Fruit fly (Drosophila melanogaster) whole organism, embryonic: ENCODE measurements around the gene Fum1.

ENCODE experiments used
- BtbVII ChIP-seq: fragments of 200-800 bp; sonication (Bioruptor generic); optimal IDR thresholded peaks from 3 replicates; lab custom pipeline; 2017; ENCODE audit warnings: missing biosample characterization, mild to moderate bottlenecking, missing genetic modification characterization
- CG10147 ChIP-seq: fragments of 200-800 bp; sonication (Bioruptor generic); optimal IDR thresholded peaks from 2 replicates; lab custom pipeline; 2019; ENCODE audit warnings: missing biosample characterization, mild to moderate bottlenecking, missing genetic modification characterization, moderate library complexity
- CG10274 ChIP-seq: fragments of 200-800 bp; sonication (Bioruptor generic); optimal IDR thresholded peaks from 3 replicates; lab custom pipeline; 2017; ENCODE audit warnings: missing biosample characterization, mild to moderate bottlenecking, missing genetic modification characterization
- CG10431 ChIP-seq: fragments of 200-800 bp; sonication (Bioruptor generic); optimal IDR thresholded peaks from 3 replicates; lab custom pipeline; 2018; ENCODE audit warnings: missing biosample characterization, mild to moderate bottlenecking, missing genetic modification characterization
- CG11504 ChIP-seq: fragments of 200-800 bp; sonication (Bioruptor generic); optimal IDR thresholded peaks from 3 replicates; lab custom pipeline; 2019; ENCODE audit warnings: missing biosample characterization, mild to moderate bottlenecking, missing genetic modification characterization, moderate library complexity
- CG11695 ChIP-seq: fragments of 200-800 bp; sonication (Bioruptor generic); IDR thresholded peaks from 3 replicates; pipeline ENCODE4 v1.3.6; 2022; ENCODE audit warnings: missing biosample characterization, missing genetic modification characterization
- CG3726 ChIP-seq: fragments of 200-800 bp; sonication (Bioruptor generic); IDR thresholded peaks from 3 replicates; pipeline ENCODE4, ENCODE4 v1.3.6; 2022; ENCODE audit warnings: missing biosample characterization, missing genetic modification characterization
- CG6272 ChIP-seq: fragments of 200-800 bp; sonication (Bioruptor generic); IDR thresholded peaks from 2 replicates; pipeline ENCODE4 v1.3.6; 2022; ENCODE audit warnings: missing biosample characterization, missing genetic modification characterization
- CG7271 ChIP-seq: fragments of 200-800 bp; sonication (Bioruptor generic); optimal IDR thresholded peaks from 2 replicates; lab custom pipeline; 2018; ENCODE audit warnings: missing biosample characterization, mild to moderate bottlenecking, missing genetic modification characterization, moderate library complexity
- CG7839 ChIP-seq: fragments of 200-800 bp; sonication (Bioruptor generic); optimal IDR thresholded peaks from 3 replicates; lab custom pipeline; 2018; ENCODE audit warnings: missing biosample characterization, mild to moderate bottlenecking, missing genetic modification characterization, moderate library complexity
- CG8290 ChIP-seq, 3 experiments: fragments of 200-800 bp; sonication (Bioruptor generic); optimal IDR thresholded peaks; 2 replicates each; lab custom pipeline; 2016 to 2019; ENCODE audit warnings: missing biosample characterization in 3 of 3, missing genetic modification characterization in 3 of 3, mild to moderate bottlenecking in 2 of 3, moderate library complexity in 1 of 3
- CG9437 ChIP-seq: fragments of 200-800 bp; sonication (Bioruptor generic); optimal IDR thresholded peaks from 2 replicates; lab custom pipeline; 2018; ENCODE audit warnings: missing biosample characterization, mild to moderate bottlenecking, missing genetic modification characterization
- CrebB ChIP-seq: fragments of 200-800 bp; sonication (Bioruptor generic); optimal IDR thresholded peaks from 3 replicates; lab custom pipeline; 2018; ENCODE audit warnings: missing biosample characterization, mild to moderate bottlenecking, missing genetic modification characterization
- Deaf1 ChIP-seq: fragments of 200-800 bp; optimal IDR thresholded peaks from 3 replicates; lab custom pipeline; 2019; ENCODE audit warnings: missing biosample characterization, mild to moderate bottlenecking, missing genetic modification characterization, moderate library complexity
- Drgx ChIP-seq: fragments of 200-800 bp; sonication (Bioruptor generic); IDR thresholded peaks from 2 replicates; pipeline ENCODE4 v1.3.6; 2022; ENCODE audit warnings: missing biosample characterization, missing genetic modification characterization
- Gug ChIP-seq: fragments of 200-800 bp; sonication (Bioruptor generic); IDR thresholded peaks from 4 replicates; pipeline ENCODE4 v1.3.6; 2022; ENCODE audit warnings: missing biosample characterization, missing genetic modification characterization
- Hand ChIP-seq: fragments of 200-800 bp; sonication (Bioruptor generic); optimal IDR thresholded peaks from 2 replicates; lab custom pipeline; 2017; ENCODE audit warnings: mild to moderate bottlenecking, missing biosample characterization, missing genetic modification reagents, missing genetic modification characterization
- Hmx ChIP-seq: fragments of 200-800 bp; sonication (Bioruptor generic); optimal IDR thresholded peaks from 2 replicates; lab custom pipeline; 2016; ENCODE audit warnings: missing biosample characterization, missing genetic modification characterization
- Hr3 ChIP-seq: fragments of 200-800 bp; sonication (Bioruptor generic); optimal IDR thresholded peaks from 3 replicates; lab custom pipeline; 2016; ENCODE audit warnings: missing biosample characterization, missing genetic modification characterization
- Hr51 ChIP-seq, 2 experiments: fragments of 200-800 bp; sonication (Bioruptor generic); optimal IDR thresholded peaks; 2 replicates in 1 of 2; 3 replicates in 1 of 2; lab custom pipeline; 2016 to 2018; ENCODE audit warnings: missing biosample characterization in 2 of 2, missing genetic modification characterization in 2 of 2, mild to moderate bottlenecking in 1 of 2, moderate library complexity in 1 of 2
- MTF-1 ChIP-seq: fragments of 200-800 bp; sonication (Bioruptor generic); optimal IDR thresholded peaks from 2 replicates; lab custom pipeline; 2018; ENCODE audit warnings: missing biosample characterization, mild to moderate bottlenecking, missing genetic modification characterization, borderline replicate concordance
- Mad ChIP-seq: fragments of 200-800 bp; sonication (Bioruptor generic); optimal IDR thresholded peaks from 2 replicates; lab custom pipeline; 2016; ENCODE audit warnings: missing biosample characterization, missing genetic modification characterization
- Med ChIP-seq: fragments of 200-800 bp; sonication (Bioruptor generic); peaks from one replicate; lab custom pipeline; 2016; ENCODE audit warnings: missing biosample characterization, missing genetic modification characterization, mild to moderate bottlenecking, inconsistent platforms, moderate library complexity
- Pdp1 ChIP-seq, 2 experiments: fragments of 200-800 bp; sonication (Bioruptor generic); optimal IDR thresholded peaks; 3 replicates each; lab custom pipeline; 2016; ENCODE audit warnings: missing biosample characterization in 2 of 2, missing genetic modification characterization in 2 of 2, mild to moderate bottlenecking in 1 of 2, moderate library complexity in 1 of 2
- Ravus ChIP-seq: fragments of 200-800 bp; sonication (Bioruptor generic); IDR thresholded peaks from 2 replicates; pipeline ENCODE4 v1.3.6; 2022; ENCODE audit warnings: missing biosample characterization, missing genetic modification characterization
- Rfx ChIP-seq: fragments of 200-800 bp; sonication (Bioruptor generic); IDR thresholded peaks from 2 replicates; pipeline ENCODE4 v1.3.6; 2022; ENCODE audit warnings: missing biosample characterization, missing genetic modification characterization
- Ssrp ChIP-seq: fragments of 200-800 bp; sonication (Bioruptor generic); optimal IDR thresholded peaks from 2 replicates; lab custom pipeline; 2018; ENCODE audit warnings: missing biosample characterization, mild to moderate bottlenecking, missing genetic modification characterization, moderate library complexity
- Vsx1 ChIP-seq: fragments of 200-800 bp; sonication (Bioruptor generic); optimal IDR thresholded peaks from 2 replicates; lab custom pipeline; 2017; ENCODE audit warnings: missing biosample characterization, mild to moderate bottlenecking, missing genetic modification characterization, missing genetic modification reagents
- ase ChIP-seq: fragments of 200-800 bp; sonication (Bioruptor generic); IDR thresholded peaks from 3 replicates; pipeline ENCODE4 v1.3.6; 2022; ENCODE audit warnings: missing biosample characterization, missing genetic modification characterization
- br ChIP-seq: fragments of >200 bp; optimal IDR thresholded peaks from 2 replicates; lab custom pipeline; 2017
- bsh ChIP-seq, 2 experiments: fragments of 200-800 bp; sonication (Bioruptor generic); optimal IDR thresholded peaks; 2 replicates each; lab custom pipeline; 2017 to 2018; ENCODE audit warnings: mild to moderate bottlenecking in 2 of 2, missing biosample characterization in 2 of 2, missing genetic modification characterization in 2 of 2, moderate library complexity in 1 of 2
- disco-r ChIP-seq: fragments of 200-800 bp; sonication (Bioruptor generic); optimal IDR thresholded peaks from 2 replicates; lab custom pipeline; 2016; ENCODE audit warnings: missing biosample characterization, missing genetic modification characterization
- dmrt99B ChIP-seq: fragments of 200-800 bp; sonication (Bioruptor generic); optimal IDR thresholded peaks from 2 replicates; lab custom pipeline; 2018; ENCODE audit warnings: missing biosample characterization, mild to moderate bottlenecking, missing genetic modification characterization, moderate library complexity
- eve ChIP-seq, 2 experiments: fragments of >200 bp; optimal IDR thresholded peaks; 2 replicates each; lab custom pipeline; 2017; ENCODE audit warnings: missing biosample characterization in 2 of 2, missing genetic modification characterization in 2 of 2
- grau ChIP-seq: fragments of 200-800 bp; optimal IDR thresholded peaks from 3 replicates; lab custom pipeline; 2019; ENCODE audit warnings: missing biosample characterization, mild to moderate bottlenecking, missing genetic modification characterization, moderate library complexity
- gsb-n ChIP-seq: fragments of 200-800 bp; sonication (Bioruptor generic); optimal IDR thresholded peaks from 3 replicates; lab custom pipeline; 2018; ENCODE audit warnings: missing biosample characterization, mild to moderate bottlenecking, missing genetic modification characterization
- kni ChIP-seq: fragments of 200-800 bp; sonication (Bioruptor generic); optimal IDR thresholded peaks from 3 replicates; lab custom pipeline; 2017; ENCODE audit warnings: mild to moderate bottlenecking, missing biosample characterization, missing genetic modification reagents, missing genetic modification characterization
- lbe ChIP-seq: fragments of 200-800 bp; sonication (Bioruptor generic); optimal IDR thresholded peaks from 2 replicates; lab custom pipeline; 2016; ENCODE audit warnings: missing biosample characterization, mild to moderate bottlenecking, missing genetic modification characterization
- lilli ChIP-seq: fragments of 200-800 bp; sonication (Bioruptor generic); optimal IDR thresholded peaks from 3 replicates; lab custom pipeline; 2016; ENCODE audit warnings: missing biosample characterization, missing genetic modification characterization
- prd ChIP-seq, 3 experiments: fragments of >200 bp in 2 of 3; fragments of 200-800 bp in 1 of 3; sonication (Bioruptor generic) in 1 of 3; optimal IDR thresholded peaks in 2 of 3; IDR thresholded peaks in 1 of 3; 2 replicates in 2 of 3; 3 replicates in 1 of 3; pipeline versions ENCODE4 v1.3.6 to Lab custom; 2017 to 2022; ENCODE audit warnings: missing biosample characterization in 1 of 3, missing genetic modification characterization in 1 of 3
- psq ChIP-seq: fragments of 200-800 bp; sonication (Bioruptor generic); optimal IDR thresholded peaks from 2 replicates; lab custom pipeline; 2017; ENCODE audit warnings: missing biosample characterization, missing genetic modification characterization
- pum ChIP-seq: fragments of 200-800 bp; sonication (Bioruptor generic); optimal IDR thresholded peaks from 2 replicates; lab custom pipeline; 2016; ENCODE audit warnings: missing biosample characterization, missing genetic modification characterization
- row ChIP-seq: fragments of 200-800 bp; sonication (Bioruptor generic); IDR thresholded peaks from 3 replicates; pipeline ENCODE4 v1.3.6; 2022; ENCODE audit warnings: missing biosample characterization, missing genetic modification characterization
- sd ChIP-seq: fragments of 200-800 bp; sonication (Bioruptor generic); optimal IDR thresholded peaks from 3 replicates; lab custom pipeline; 2018; ENCODE audit warnings: missing biosample characterization, mild to moderate bottlenecking, missing genetic modification characterization, moderate library complexity
- sens ChIP-seq: fragments of 200-800 bp; sonication (Bioruptor generic); peaks from one replicate; lab custom pipeline; 2016; ENCODE audit warnings: missing biosample characterization, missing genetic modification characterization
- tin ChIP-seq: fragments of 200-800 bp; sonication (Bioruptor generic); optimal IDR thresholded peaks from 3 replicates; lab custom pipeline; 2016; ENCODE audit warnings: missing biosample characterization, missing genetic modification characterization
- tup ChIP-seq: fragments of 200-800 bp; sonication (Bioruptor generic); optimal IDR thresholded peaks from 2 replicates; lab custom pipeline; 2016; ENCODE audit warnings: missing biosample characterization, mild to moderate bottlenecking, missing genetic modification characterization, moderate library complexity

Gene Fum1

dm6 chrX:6641602-6642001, 36.6 kb upstream of the Fum1 start:
- TF ChIP-seq dmrt99B (peak; percentile 9), row (GFP tag; lab: Robert Waterston, UW) (0 out of 3 replicates have a peak, but pooled peaks have one; percentile 26), lilli (GFP tag; lab: Kevin White, UChicago) (peak; percentile 13), Med (GFP tag; lab: Kevin White, UChicago) (peak; percentile 71), CG7839 (tag; lab: Kevin White, UChicago) (no peak), grau (tag; lab: Kevin White, UChicago) (peak; percentile 59), Hmx (no peak), Drgx (peak; percentile 71), Ssrp (tag; lab: Kevin White, UChicago) (no peak), Hr51 (GFP tag; optimal IDR thresholded peaks at IDR 0.05; lab: Kevin White, UChicago) (no peak), CG11504 (peak; percentile 35), prd (optimal IDR thresholded peaks at IDR 0.05; lab: Kevin White, UChicago) (no peak), prd (GFP tag; IDR thresholded peaks at IDR 0.05; lab: Robert Waterston, UW) (peak; percentile 39; the same call in 1 of the 3 replicates), CG8290 (GFP tag; optimal IDR thresholded peaks at IDR 0.05; lab: Kevin White, UChicago) (no peak), CG8290 (tag; optimal IDR thresholded peaks at IDR 0.05; lab: Kevin White, UChicago) (peak in 1 of 2 experiments; percentile 1), Pdp1 (GFP tag; optimal IDR thresholded peaks at IDR 0.05; lab: Kevin White, UChicago) (peak in 1 of 2 experiments; percentile 22), eve (GFP tag; optimal IDR thresholded peaks at IDR 0.05; lab: Kevin White, UChicago) (peak in 1 of 2 experiments; percentile 4), sens (GFP tag; lab: Kevin White, UChicago) (peak; percentile 8), Rfx (GFP tag; lab: Robert Waterston, UW) (peak; percentile 31; the same call in 1 of the 2 replicates), CG9437 (GFP tag; lab: Kevin White, UChicago) (peak; percentile 57)
- TF ChIP-seq, all 482 proteins: peak for 14

- TF ChIP-seq sd (no peak), CG7271 (tag; lab: Kevin White, UChicago) (no peak), Deaf1 (no peak), lbe (GFP tag; lab: Kevin White, UChicago) (no peak), Mad (GFP tag; lab: Kevin White, UChicago) (no peak), BtbVII (GFP tag; lab: Kevin White, UChicago) (no peak), br (no peak), Ravus (GFP tag; lab: Robert Waterston, UW) (no peak), Hr51 (GFP tag; optimal IDR thresholded peaks at IDR 0.05; lab: Kevin White, UChicago) (peak in 1 of 2 experiments; percentile 31), dmrt99B (peak; percentile 38), tin (GFP tag; lab: Kevin White, UChicago) (no peak), gsb-n (peak; percentile 26), Pdp1 (GFP tag; optimal IDR thresholded peaks at IDR 0.05; lab: Kevin White, UChicago) (peak in 1 of 2 experiments; percentile 52), CG10431 (GFP tag; lab: Kevin White, UChicago) (no peak), CG3726 (no peak), ase (GFP tag; lab: Robert Waterston, UW) (no peak), CG10147 (GFP tag; lab: Kevin White, UChicago) (no peak), CG6272 (GFP tag; lab: Robert Waterston, UW) (no peak), CG11695 (GFP tag; lab: Robert Waterston, UW) (peak; percentile 61; the same call in 1 of the 3 replicates), Gug (GFP tag; lab: Robert Waterston, UW) (no peak), kni (GFP tag; lab: Kevin White, UChicago) (no peak), tup (no peak), Drgx (peak; percentile 60), Hr3 (GFP tag; lab: Kevin White, UChicago) (no peak), CG10274 (GFP tag; lab: Kevin White, UChicago) (no peak), pum (no peak), psq (GFP tag; lab: Kevin White, UChicago) (no peak), disco-r (GFP tag; lab: Kevin White, UChicago) (no peak), Vsx1 (no peak), Hand (GFP tag; lab: Kevin White, UChicago) (no peak), MTF-1 (GFP tag; lab: Kevin White, UChicago) (no peak), bsh (GFP tag; optimal IDR thresholded peaks at IDR 0.05; lab: Kevin White, UChicago) (peak in 1 of 2 experiments; percentile 63), CrebB (no peak)
These were observed 35.5 kb upstream of the Fum1 start for dm6 chrX:6642593-6643257.
